Worm (Caenorhabditis elegans): ENCODE measurements around the gene F12F6.7.
A peak's percentile ranks its signal among the peaks of the same experiment; 100 is the strongest.

F12F6.7 gene

ce11 chrIV:11527752-11528151, 33.9 kb downstream of the F12F6.7 start, which contains the start of gene M04B2.2:
TSS of gene M04B2.2 (plus strand) at chrIV:11528052.
- TF ChIP-seq ref-2 (tag; optimal IDR thresholded peaks at IDR 0.05) (no peak), ttx-3 (tag; optimal IDR thresholded peaks at IDR 0.05) (no peak), ama-1 (optimal IDR thresholded peaks at IDR 0.05) (peak; percentile 47)

- TF ChIP-seq hlh-15 (tag; optimal IDR thresholded peaks at IDR 0.05) (no peak), ceh-31 (tag; optimal IDR thresholded peaks at IDR 0.05) (no peak), pat-9 (tag; optimal IDR thresholded peaks at IDR 0.05) (no peak), hlh-30 (tag; optimal IDR thresholded peaks at IDR 0.05; ENCODE audit: insufficient read depth) (no peak), ceh-2 (tag; optimal IDR thresholded peaks at IDR 0.05) (no peak), unc-3 (GFP tag; conservative IDR thresholded peaks at IDR 0.05) (no peak), unc-3 (tag; optimal IDR thresholded peaks at IDR 0.05) (no peak), lim-6 (tag; optimal IDR thresholded peaks at IDR 0.05) (no peak), sox-2 (GFP tag; IDR thresholded peaks at IDR 0.05) (no peak), ceh-48 (tag; optimal IDR thresholded peaks at IDR 0.05) (no peak), syd-9 (tag; optimal IDR thresholded peaks at IDR 0.05) (no peak), dve-1 (tag; optimal IDR thresholded peaks at IDR 0.05) (no peak), ceh-9 (tag; optimal IDR thresholded peaks at IDR 0.05) (no peak), unc-42 (tag; optimal IDR thresholded peaks at IDR 0.05) (no peak), ceh-30 (tag; optimal IDR thresholded peaks at IDR 0.05) (no peak), fax-1 (tag; optimal IDR thresholded peaks at IDR 0.05) (no peak), zip-5 (tag; optimal IDR thresholded peaks at IDR 0.05) (no peak), hlh-6 (tag; optimal IDR thresholded peaks at IDR 0.05) (no peak)
Observed at ce11 chrIV:11526189-11526588, 35.4 kb downstream of the F12F6.7 start.

ce11 chrIV:11524241-11524692, 37.4 kb downstream of the F12F6.7 start, which contains the start of gene mep-1:
TSS of gene mep-1 (plus strand) at chrIV:11524642.
- TF ChIP-seq pat-9 (tag; optimal IDR thresholded peaks at IDR 0.05) = no peak
- TF ChIP-seq ets-4 (tag; optimal IDR thresholded peaks at IDR 0.05) = no peak
- TF ChIP-seq ceh-24 (tag; optimal IDR thresholded peaks at IDR 0.05) = no peak
- TF ChIP-seq ceh-14 (tag; optimal IDR thresholded peaks at IDR 0.05) = no peak
- no peak for TF ChIP-seq sdc-2 (tag; optimal IDR thresholded peaks at IDR 0.05)
- no peak for TF ChIP-seq che-1 (tag; optimal IDR thresholded peaks at IDR 0.05)
- TF ChIP-seq rnt-1 (tag; optimal IDR thresholded peaks at IDR 0.05) = peak; percentile 61
- peak; percentile 69 for TF ChIP-seq tbx-2 (tag; optimal IDR thresholded peaks at IDR 0.05)
- peak; percentile 31 for TF ChIP-seq hlh-30 (tag; optimal IDR thresholded peaks at IDR 0.05; ENCODE audit: insufficient read depth)
- TF ChIP-seq ttx-3 (tag; optimal IDR thresholded peaks at IDR 0.05) = no peak
- no peak for TF ChIP-seq ahr-1 (tag; optimal IDR thresholded peaks at IDR 0.05)
- peak; percentile 17 for TF ChIP-seq C08G9.2 (tag; optimal IDR thresholded peaks at IDR 0.05)
- TF ChIP-seq hlh-6 (tag; optimal IDR thresholded peaks at IDR 0.05) = no peak
- TF ChIP-seq tbx-7 (tag; optimal IDR thresholded peaks at IDR 0.05) = no peak
- peak; percentile 61 for TF ChIP-seq eyg-1 (tag; optimal IDR thresholded peaks at IDR 0.05)
- TF ChIP-seq dmd-4 (tag; optimal IDR thresholded peaks at IDR 0.05; ENCODE audit: borderline replicate concordance) = peak; percentile 55
- no peak for TF ChIP-seq npax-4 (tag; optimal IDR thresholded peaks at IDR 0.05)
- no peak for TF ChIP-seq sox-4 (tag; optimal IDR thresholded peaks at IDR 0.05)
- TF ChIP-seq madf-2 (tag; optimal IDR thresholded peaks at IDR 0.05) = peak; percentile 72
- TF ChIP-seq odd-2 (tag; optimal IDR thresholded peaks at IDR 0.05) = no peak
- no peak for TF ChIP-seq pha-2 (tag; optimal IDR thresholded peaks at IDR 0.05)
- TF ChIP-seq nhr-232 (tag; optimal IDR thresholded peaks at IDR 0.05) = no peak
- no peak for TF ChIP-seq pag-3 (tag; optimal IDR thresholded peaks at IDR 0.05; ENCODE audit: borderline replicate concordance)
- TF ChIP-seq lin-11 (tag; optimal IDR thresholded peaks at IDR 0.05) = no peak
- no peak for TF ChIP-seq ceh-19 (GFP tag; optimal IDR thresholded peaks at IDR 0.05)
- peak; percentile 62 for TF ChIP-seq ceh-34 (tag; optimal IDR thresholded peaks at IDR 0.05)
- TF ChIP-seq fax-1 (tag; optimal IDR thresholded peaks at IDR 0.05) = no peak
- TF ChIP-seq nfya-1 (tag; optimal IDR thresholded peaks at IDR 0.05) = peak; percentile 52
- no peak for TF ChIP-seq ceh-9 (tag; optimal IDR thresholded peaks at IDR 0.05)
- no peak for TF ChIP-seq hlh-13 (GFP tag; optimal IDR thresholded peaks at IDR 0.05)
- no peak for TF ChIP-seq syd-9 (tag; optimal IDR thresholded peaks at IDR 0.05)
- TF ChIP-seq C38D4.7 (GFP tag; optimal IDR thresholded peaks at IDR 0.05) = no peak
- no peak for TF ChIP-seq F13H6.1 (tag; optimal IDR thresholded peaks at IDR 0.05)
- no peak for TF ChIP-seq ceh-48 (tag; optimal IDR thresholded peaks at IDR 0.05)
- TF ChIP-seq ceh-6 (GFP tag; optimal IDR thresholded peaks at IDR 0.05) = peak; percentile 5
- no peak for TF ChIP-seq unc-86 (tag; optimal IDR thresholded peaks at IDR 0.05)
- peak; percentile 5 for TF ChIP-seq unc-55 (GFP tag; optimal IDR thresholded peaks at IDR 0.05)
